Worm (Caenorhabditis elegans) whole organism, mixed stage, embryonic: ENCODE data around the gene F56C9.6.

Experiments used
- M03D4.4 ChIP-seq: sonication (generic microtip); optimal IDR thresholded peaks from 2 replicates; lab custom pipeline; 2017; ENCODE audit warnings: mild to moderate bottlenecking, missing genetic modification characterization, missing compliant biosample characterization
- bed-3 ChIP-seq: fragments of 200-800 bp; sonication (Bioruptor generic); optimal IDR thresholded peaks from 3 replicates; lab custom pipeline; 2018; ENCODE audit warnings: mild to moderate bottlenecking, missing genetic modification characterization, moderate library complexity, missing compliant biosample characterization
- blmp-1 ChIP-seq: fragments of 150-350 bp; optimal IDR thresholded peaks from 2 replicates; lab custom pipeline; 2014; ENCODE audit warnings: missing biosample characterization, missing genetic modification characterization
- ceh-39 ChIP-seq: fragments of 150-350 bp; optimal IDR thresholded peaks from 2 replicates; lab custom pipeline; 2014; ENCODE audit warnings: missing biosample characterization, missing genetic modification characterization
- ceh-43 ChIP-seq: fragments of 200-800 bp; sonication (Bioruptor generic); optimal IDR thresholded peaks from 2 replicates; lab custom pipeline; 2018; ENCODE audit warnings: mild to moderate bottlenecking, missing genetic modification characterization, moderate library complexity, missing compliant biosample characterization
- ceh-83 ChIP-seq: fragments of 200-800 bp; sonication (Bioruptor generic); optimal IDR thresholded peaks from 2 replicates; lab custom pipeline; 2018; ENCODE audit warnings: mild to moderate bottlenecking, missing genetic modification characterization, missing compliant biosample characterization
- ces-1 ChIP-seq: fragments of 150-350 bp; optimal IDR thresholded peaks from 2 replicates; lab custom pipeline; 2014; ENCODE audit warnings: missing biosample characterization, missing genetic modification reagents, missing genetic modification characterization
- cnd-1 ChIP-seq: fragments of 200-800 bp; sonication (Bioruptor generic); optimal IDR thresholded peaks from 2 replicates; lab custom pipeline; 2018; ENCODE audit warnings: mild to moderate bottlenecking, missing genetic modification characterization, missing compliant biosample characterization
- drap-1 ChIP-seq: fragments of 200-800 bp; sonication (Bioruptor generic); optimal IDR thresholded peaks from 3 replicates; lab custom pipeline; 2018; ENCODE audit warnings: mild to moderate bottlenecking, missing genetic modification characterization, missing compliant biosample characterization
- elt-1 ChIP-seq: sonication (generic microtip); optimal IDR thresholded peaks from 2 replicates; lab custom pipeline; 2017; ENCODE audit warnings: missing genetic modification characterization, mild to moderate bottlenecking, missing compliant biosample characterization, antibody characterized with exemption, moderate library complexity, borderline replicate concordance; ENCODE audit not compliant: insufficient read depth
- elt-3 ChIP-seq: fragments of 150-350 bp; optimal IDR thresholded peaks from 2 replicates; lab custom pipeline; 2014; ENCODE audit warnings: missing biosample characterization, missing genetic modification characterization
- flh-1 ChIP-seq: fragments of 200-800 bp; sonication (Bioruptor generic); optimal IDR thresholded peaks from 2 replicates; lab custom pipeline; 2018; ENCODE audit warnings: mild to moderate bottlenecking, missing genetic modification characterization, moderate library complexity, missing compliant biosample characterization
- ham-2 ChIP-seq: fragments of 200-800 bp; sonication (Bioruptor generic); optimal IDR thresholded peaks from 2 replicates; lab custom pipeline; 2018; ENCODE audit warnings: mild to moderate bottlenecking, missing genetic modification characterization, missing compliant biosample characterization
- hlh-1 ChIP-seq: fragments of 150-350 bp; optimal IDR thresholded peaks from 2 replicates; lab custom pipeline; 2014; ENCODE audit warnings: missing biosample characterization, missing genetic modification reagents, missing genetic modification characterization
- lin-13 ChIP-seq: fragments of 150-350 bp; optimal IDR thresholded peaks from 2 replicates; lab custom pipeline; 2014; ENCODE audit warnings: missing biosample characterization, missing genetic modification characterization
- lin-32 ChIP-seq: fragments of 200-800 bp; sonication (Bioruptor generic); optimal IDR thresholded peaks from 2 replicates; lab custom pipeline; 2018; ENCODE audit warnings: mild to moderate bottlenecking, missing genetic modification characterization, missing compliant biosample characterization
- lsy-2 ChIP-seq: fragments of 150-350 bp; optimal IDR thresholded peaks from 2 replicates; lab custom pipeline; 2014; ENCODE audit warnings: missing biosample characterization, missing genetic modification characterization
- mab-5 ChIP-seq: fragments of 150-350 bp; optimal IDR thresholded peaks from 2 replicates; lab custom pipeline; 2014; ENCODE audit warnings: missing biosample characterization, missing genetic modification characterization
- mep-1 ChIP-seq: fragments of 150-350 bp; optimal IDR thresholded peaks from 2 replicates; lab custom pipeline; 2017; ENCODE audit warnings: missing biosample characterization, missing genetic modification reagents, missing genetic modification characterization, inconsistent platforms
- mls-2 ChIP-seq: sonication (generic microtip); optimal IDR thresholded peaks from 2 replicates; lab custom pipeline; 2016; ENCODE audit warnings: mild to moderate bottlenecking, missing genetic modification characterization, moderate library complexity, missing compliant biosample characterization
- nhr-12 ChIP-seq: fragments of 150-350 bp; optimal IDR thresholded peaks from 2 replicates; lab custom pipeline; 2014; ENCODE audit warnings: missing biosample characterization, missing genetic modification characterization
- nhr-2 ChIP-seq: fragments of 150-350 bp; optimal IDR thresholded peaks from 2 replicates; lab custom pipeline; 2014; ENCODE audit warnings: missing biosample characterization, missing genetic modification characterization
- nhr-237 ChIP-seq: fragments of 150-350 bp; optimal IDR thresholded peaks from 2 replicates; lab custom pipeline; 2014; ENCODE audit warnings: missing biosample characterization, missing genetic modification characterization
- nhr-28 ChIP-seq: fragments of 150-350 bp; optimal IDR thresholded peaks from 2 replicates; lab custom pipeline; 2014; ENCODE audit warnings: missing biosample characterization, missing genetic modification characterization
- nhr-76 ChIP-seq: sonication (generic microtip); optimal IDR thresholded peaks from 2 replicates; lab custom pipeline; 2017; ENCODE audit warnings: missing biosample characterization, missing genetic modification characterization
- pha-4 ChIP-seq: fragments of 150-350 bp; optimal IDR thresholded peaks from 2 replicates; lab custom pipeline; 2018; ENCODE audit warnings: missing biosample characterization, missing genetic modification reagents, missing genetic modification characterization
- sem-2 ChIP-seq: fragments of 200-800 bp; sonication (Bioruptor generic); optimal IDR thresholded peaks from 2 replicates; lab custom pipeline; 2018; ENCODE audit warnings: mild to moderate bottlenecking, missing genetic modification characterization, missing compliant biosample characterization
- snpc-4 ChIP-seq: fragments of 150-350 bp; optimal IDR thresholded peaks from 2 replicates; lab custom pipeline; 2014; ENCODE audit warnings: missing biosample characterization, missing genetic modification characterization
- sptf-1 ChIP-seq: sonication (generic microtip); optimal IDR thresholded peaks from 2 replicates; lab custom pipeline; 2017; ENCODE audit warnings: mild to moderate bottlenecking, missing genetic modification characterization, moderate library complexity, missing compliant biosample characterization
- tbx-8 ChIP-seq: fragments of 200-800 bp; sonication (Bioruptor generic); optimal IDR thresholded peaks from 2 replicates; lab custom pipeline; 2018; ENCODE audit warnings: mild to moderate bottlenecking, missing genetic modification characterization, moderate library complexity, missing compliant biosample characterization
- unc-120 ChIP-seq: sonication (generic microtip); optimal IDR thresholded peaks from 2 replicates; lab custom pipeline; 2017; ENCODE audit warnings: missing genetic modification characterization, missing compliant biosample characterization; ENCODE audit not compliant: poor library complexity, severe bottlenecking
- unc-39 ChIP-seq: fragments of 150-350 bp; optimal IDR thresholded peaks from 2 replicates; lab custom pipeline; 2014; ENCODE audit warnings: missing biosample characterization, missing genetic modification characterization
- unc-62 ChIP-seq: fragments of 150-350 bp; optimal IDR thresholded peaks from 2 replicates; lab custom pipeline; 2014; ENCODE audit warnings: missing biosample characterization, missing genetic modification reagents, missing genetic modification characterization
- zip-8 ChIP-seq: fragments of 150-350 bp; optimal IDR thresholded peaks from 2 replicates; lab custom pipeline; 2014; ENCODE audit warnings: missing biosample characterization, missing genetic modification characterization
- ztf-11 ChIP-seq: fragments of 150-350 bp; optimal IDR thresholded peaks from 2 replicates; lab custom pipeline; 2014; ENCODE audit warnings: missing biosample characterization, missing genetic modification characterization

F56C9.6 gene

ce11 chrIII:7338009-7338408 lies 27.4 kb upstream of the F56C9.6 start:
- TF ChIP-seq elt-1 (tag; lab: Kevin White, UChicago) (no peak), elt-3 (no peak), M03D4.4 (tag; lab: Kevin White, UChicago) (no peak), nhr-76 (tag; lab: Kevin White, UChicago) (no peak), ceh-83 (GFP tag; lab: Kevin White, UChicago) (no peak), lin-32 (no peak), snpc-4 (tag; lab: Kevin White, UChicago) (no peak), lsy-2 (tag; lab: Kevin White, UChicago) (no peak), nhr-12 (tag; lab: Kevin White, UChicago) (no peak), unc-120 (no peak), ceh-43 (no peak), hlh-1 (tag; lab: Kevin White, UChicago) (no peak), bed-3 (GFP tag; lab: Kevin White, UChicago) (no peak), pha-4 (tag; lab: Kevin White, UChicago) (no peak), mab-5 (tag; lab: Kevin White, UChicago) (no peak), ham-2 (GFP tag; lab: Kevin White, UChicago) (no peak)

DNA sequence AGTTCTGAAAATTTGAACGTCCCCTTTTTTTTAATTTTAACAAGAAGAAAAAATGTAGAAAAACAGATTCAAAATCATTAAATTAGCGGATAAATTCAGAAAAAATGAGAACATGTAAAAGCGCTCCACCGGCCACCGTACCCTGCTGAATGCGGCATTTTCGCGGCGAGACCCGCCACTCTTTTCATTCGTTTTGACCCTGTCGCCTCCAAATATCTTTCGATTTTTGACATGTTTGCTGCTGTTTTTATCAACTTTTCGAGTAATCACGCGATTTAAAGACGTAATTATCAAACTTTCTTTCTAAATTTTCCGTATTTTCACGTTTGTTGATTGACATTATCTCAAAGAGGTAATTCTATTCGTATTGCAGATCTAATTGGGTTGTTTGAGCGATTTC lies 25.6 kb upstream of the F56C9.6 start, which contains the start of gene gsp-2:
gsp-2 (plus strand) TSS at position 374 of the 400 bp plus-strand sequence.
- TF ChIP-seq lin-13 (peak; percentile 33), M03D4.4 (tag; lab: Kevin White, UChicago) (no peak), cnd-1 (tag; lab: Kevin White, UChicago) (no peak), blmp-1 (tag; lab: Kevin White, UChicago) (no peak), mls-2 (tag; lab: Kevin White, UChicago) (no peak), ceh-39 (no peak), ztf-11 (tag; lab: Kevin White, UChicago) (no peak), sptf-1 (tag; lab: Kevin White, UChicago) (peak; percentile 29), sem-2 (GFP tag; lab: Kevin White, UChicago) (no peak), hlh-1 (tag; lab: Kevin White, UChicago) (peak; percentile 59), pha-4 (tag; lab: Kevin White, UChicago) (peak; percentile 43), unc-62 (no peak), bed-3 (GFP tag; lab: Kevin White, UChicago) (no peak), nhr-2 (tag; lab: Kevin White, UChicago) (no peak), elt-1 (tag; lab: Kevin White, UChicago) (no peak), lsy-2 (tag; lab: Kevin White, UChicago) (peak; percentile 95), elt-3 (no peak), nhr-28 (no peak), ceh-43 (no peak), unc-39 (tag; lab: Kevin White, UChicago) (no peak), lin-32 (no peak), ces-1 (peak; percentile 45), ham-2 (GFP tag; lab: Kevin White, UChicago) (no peak), drap-1 (peak; percentile 43), nhr-12 (tag; lab: Kevin White, UChicago) (no peak), tbx-8 (GFP tag; lab: Kevin White, UChicago) (no peak), mab-5 (tag; lab: Kevin White, UChicago) (no peak), mep-1 (tag; lab: Kevin White, UChicago) (peak; percentile 84), zip-8 (tag; lab: Kevin White, UChicago) (no peak), nhr-237 (peak; percentile 73), flh-1 (GFP tag; lab: Kevin White, UChicago) (no peak), nhr-76 (tag; lab: Kevin White, UChicago) (no peak), ceh-83 (GFP tag; lab: Kevin White, UChicago) (no peak), unc-120 (peak; percentile 7), snpc-4 (tag; lab: Kevin White, UChicago) (no peak)

- no peak for TF ChIP-seq tbx-8 (GFP tag; lab: Kevin White, UChicago)
- TF ChIP-seq sem-2 (GFP tag; lab: Kevin White, UChicago): no peak
- TF ChIP-seq lin-13: no peak
- TF ChIP-seq lin-32: no peak
- peak; percentile 14 for TF ChIP-seq mep-1 (tag; lab: Kevin White, UChicago)
- peak; percentile 9 for TF ChIP-seq ham-2 (GFP tag; lab: Kevin White, UChicago)
- TF ChIP-seq elt-1 (tag; lab: Kevin White, UChicago): no peak
- peak; percentile 32 for TF ChIP-seq ces-1
- TF ChIP-seq cnd-1 (tag; lab: Kevin White, UChicago): peak; percentile 15
- peak; percentile 65 for TF ChIP-seq unc-120
- no peak for TF ChIP-seq drap-1
- TF ChIP-seq nhr-237: peak; percentile 48
- peak; percentile 77 for TF ChIP-seq hlh-1 (tag; lab: Kevin White, UChicago)
- no peak for TF ChIP-seq snpc-4 (tag; lab: Kevin White, UChicago)
- no peak for TF ChIP-seq ceh-39
- no peak for TF ChIP-seq M03D4.4 (tag; lab: Kevin White, UChicago)
- peak; percentile 66 for TF ChIP-seq blmp-1 (tag; lab: Kevin White, UChicago)
- no peak for TF ChIP-seq sptf-1 (tag; lab: Kevin White, UChicago)
- TF ChIP-seq unc-62: peak; percentile 83
- peak; percentile 6 for TF ChIP-seq mls-2 (tag; lab: Kevin White, UChicago)
- no peak for TF ChIP-seq mab-5 (tag; lab: Kevin White, UChicago)
- no peak for TF ChIP-seq nhr-76 (tag; lab: Kevin White, UChicago)
- no peak for TF ChIP-seq ceh-83 (GFP tag; lab: Kevin White, UChicago)
These were observed 24.6 kb upstream of the F56C9.6 start, which contains the start of gene F56C9.10 for ce11 chrIII:7335220-7335619. TSS of gene F56C9.10 (minus strand) at chrIII:7335316.
